Fruit fly (Drosophila melanogaster) Kc167 (cell line): ENCODE measurements around the gene CG43182.

Experiments
- Myc ChIP-seq: fragments of >200 bp; optimal IDR thresholded peaks from 2 replicates; lab custom pipeline; 2017; ENCODE audit warnings: missing external identifiers
- Sin3A ChIP-seq: fragments of >200 bp; optimal IDR thresholded peaks from 2 replicates; lab custom pipeline; 2018; ENCODE audit warnings: missing external identifiers
- h ChIP-seq: fragments of >200 bp; optimal IDR thresholded peaks from 3 replicates; lab custom pipeline; 2018; ENCODE audit warnings: missing external identifiers
- insv ChIP-seq: fragments of >200 bp; optimal IDR thresholded peaks from 3 replicates; lab custom pipeline; 2018; ENCODE audit warnings: missing external identifiers
- psq ChIP-seq: fragments of >200 bp; optimal IDR thresholded peaks from 2 replicates; lab custom pipeline; 2017; ENCODE audit warnings: missing external identifiers
- ttk ChIP-seq: sonication (Bioruptor generic); optimal IDR thresholded peaks from 2 replicates; lab custom pipeline; 2017; ENCODE audit warnings: missing external identifiers

dm6 chrX:399732-400131, 46.9 kb downstream of the CG43182 start:
- TF ChIP-seq ttk (lab: Kevin White, UChicago), result no peak
- no peak for TF ChIP-seq Sin3A
- TF ChIP-seq h, result no peak
- TF ChIP-seq Myc (lab: Kevin White, UChicago), result no peak
- TF ChIP-seq insv (lab: Kevin White, UChicago), result no peak
- TF ChIP-seq psq, result no peak
